Worm (Caenorhabditis elegans): Measurements from ENCODE around the gene R01H2.8.

- TF ChIP-seq unc-86 (tag; optimal IDR thresholded peaks at IDR 0.05), result no peak
- no peak for TF ChIP-seq blmp-1 (tag; optimal IDR thresholded peaks at IDR 0.05)
- no peak for TF ChIP-seq elt-3 (tag; optimal IDR thresholded peaks at IDR 0.05)
- no peak for TF ChIP-seq skn-1 (tag; optimal IDR thresholded peaks at IDR 0.05)
- no peak for TF ChIP-seq pag-3 (tag; optimal IDR thresholded peaks at IDR 0.05; ENCODE audit: borderline replicate concordance, insufficient read depth)
- TF ChIP-seq unc-30 (tag; optimal IDR thresholded peaks at IDR 0.05), result no peak
- TF ChIP-seq nhr-12 (tag; optimal IDR thresholded peaks at IDR 0.05), result no peak
Measured at ce11 chrIII:7072452-7072851, 3.6 kb downstream of the R01H2.8 start, which contains the start of gene lin-37.
